Worm (Caenorhabditis elegans): ENCODE measurements around the gene F44A6.4.

DNA sequence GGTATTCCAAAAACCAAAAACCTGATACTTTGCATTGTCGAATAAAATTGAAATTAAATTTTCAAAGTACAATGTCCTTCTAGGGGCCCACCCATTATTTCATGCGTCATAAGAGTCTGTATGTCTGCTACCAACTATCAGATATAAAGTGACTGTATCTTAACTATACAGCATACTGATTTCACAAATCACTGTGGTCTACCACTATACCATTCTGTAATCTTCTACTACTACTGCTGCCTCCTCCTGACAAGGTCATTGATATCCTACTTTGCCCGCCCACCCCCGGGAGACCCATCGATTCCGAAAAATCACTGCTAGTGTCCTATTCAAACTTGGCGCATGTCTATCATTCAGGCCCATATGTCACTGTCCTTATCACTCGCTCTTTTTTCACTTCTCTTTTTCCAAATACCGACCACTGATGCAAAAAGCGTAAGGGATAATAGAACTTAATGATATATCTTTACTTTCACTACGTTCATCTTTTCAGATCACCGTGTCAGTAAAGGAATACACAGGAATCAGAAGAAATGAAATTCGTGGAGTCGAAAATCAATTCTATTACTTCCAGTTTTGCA, 43.2 kb downstream of the F44A6.4 start, which contains the start of gene C07A4.2:
- TF ChIP-seq W03F9.2 (tag; optimal IDR thresholded peaks at IDR 0.05) = no peak
- TF ChIP-seq him-1 (tag; optimal IDR thresholded peaks at IDR 0.05) = no peak
